Worm (Caenorhabditis elegans) whole organism, L4 larva: ENCODE data around the gene Y56A3A.28.

Source experiments
- F10B5.3 ChIP-seq: sonication (generic microtip); optimal IDR thresholded peaks from 2 replicates; lab custom pipeline; 2016; ENCODE audit warnings: mild to moderate bottlenecking, missing genetic modification characterization, missing compliant biosample characterization
- F37D6.2 ChIP-seq: sonication (generic microtip); optimal IDR thresholded peaks from 2 replicates; lab custom pipeline; 2016; ENCODE audit warnings: mild to moderate bottlenecking, missing genetic modification characterization, missing compliant biosample characterization
- F44E2.7 ChIP-seq: fragments of 200-800 bp; sonication (Bioruptor generic); IDR thresholded peaks from 2 replicates; pipeline ENCODE4 v2.1.2; 2022; ENCODE audit warnings: missing genetic modification characterization, missing compliant biosample characterization
- Y48G9A.11 ChIP-seq: fragments of 200-800 bp; sonication (Bioruptor generic); IDR thresholded peaks from 2 replicates; pipeline ENCODE4 v1.3.6; 2022; ENCODE audit warnings: missing genetic modification reagents, missing genetic modification characterization, missing compliant biosample characterization
- ZK546.5 ChIP-seq, 2 experiments: sonication (generic microtip); optimal IDR thresholded peaks; 2 replicates each; lab custom pipeline; 2017; ENCODE audit warnings: missing biosample characterization in 2 of 2, missing genetic modification characterization in 2 of 2
- arid-1 ChIP-seq: fragments of 200-800 bp; sonication (Bioruptor generic); conservative IDR thresholded peaks from 2 replicates; pipeline ENCODE4 v1.3.6; 2022; ENCODE audit warnings: missing genetic modification reagents, missing genetic modification characterization, missing compliant biosample characterization
- ceh-20 ChIP-seq: fragments of 200-800 bp; sonication (Bioruptor generic); IDR thresholded peaks from 2 replicates; pipeline ENCODE4 v1.3.6; 2022; ENCODE audit warnings: missing genetic modification reagents, missing genetic modification characterization, missing compliant biosample characterization
- ceh-28 ChIP-seq: fragments of 150-350 bp; optimal IDR thresholded peaks from 2 replicates; lab custom pipeline; 2014; ENCODE audit warnings: missing biosample characterization, missing genetic modification reagents, missing genetic modification characterization
- ceh-44 ChIP-seq: fragments of 200-800 bp; sonication (Bioruptor generic); IDR thresholded peaks from 2 replicates; pipeline ENCODE4 v1.3.6; 2022; ENCODE audit warnings: missing genetic modification reagents, missing genetic modification characterization, missing compliant biosample characterization
- ctbp-1 ChIP-seq: fragments of 200-800 bp; sonication (Bioruptor generic); IDR thresholded peaks from 2 replicates; pipeline ENCODE4 v1.3.6; 2022; ENCODE audit warnings: missing genetic modification reagents, missing genetic modification characterization, missing compliant biosample characterization
- daf-12 ChIP-seq: fragments of 150-350 bp; optimal IDR thresholded peaks from 2 replicates; lab custom pipeline; 2014; ENCODE audit warnings: missing biosample characterization, missing genetic modification reagents, missing genetic modification characterization
- daf-16 ChIP-seq, 3 experiments: sonication (generic microtip); optimal IDR thresholded peaks; 2 replicates each; lab custom pipeline; 2016 to 2017; ENCODE audit warnings: missing genetic modification characterization in 3 of 3, missing genetic modification reagents in 3 of 3, mild to moderate bottlenecking in 2 of 3, missing compliant biosample characterization in 2 of 3, missing biosample characterization in 1 of 3, moderate library complexity in 1 of 3
- daf-19 ChIP-seq: fragments of 200-800 bp; sonication (Bioruptor generic); conservative IDR thresholded peaks from 2 replicates; pipeline ENCODE4 v1.3.6; 2022; ENCODE audit warnings: missing genetic modification characterization, missing compliant biosample characterization
- daf-8 ChIP-seq: fragments of 200-800 bp; sonication (Bioruptor generic); IDR thresholded peaks from 2 replicates; pipeline ENCODE4 v1.3.6; 2022; ENCODE audit warnings: missing genetic modification characterization, missing compliant biosample characterization
- dmd-8 ChIP-seq: fragments of 200-800 bp; sonication (Bioruptor generic); IDR thresholded peaks from 2 replicates; pipeline ENCODE4 v1.3.6; 2022; ENCODE audit warnings: missing genetic modification characterization, missing compliant biosample characterization
- dmd-9 ChIP-seq: fragments of 200-800 bp; sonication (Bioruptor generic); IDR thresholded peaks from 2 replicates; pipeline ENCODE4 v1.3.6; 2022; ENCODE audit warnings: missing genetic modification reagents, missing genetic modification characterization, missing compliant biosample characterization
- dpl-1 ChIP-seq: fragments of 150-350 bp; optimal IDR thresholded peaks from 2 replicates; lab custom pipeline; 2014; ENCODE audit warnings: missing biosample characterization, missing genetic modification reagents, missing genetic modification characterization
- egl-43 ChIP-seq: fragments of 200-800 bp; sonication (Bioruptor generic); IDR thresholded peaks from 2 replicates; pipeline ENCODE4 v1.3.6; 2022; ENCODE audit warnings: missing genetic modification reagents, missing genetic modification characterization, missing compliant biosample characterization
- fkh-10 ChIP-seq: fragments of 150-350 bp; optimal IDR thresholded peaks from 2 replicates; lab custom pipeline; 2014; ENCODE audit warnings: missing biosample characterization, missing genetic modification reagents, missing genetic modification characterization
- fos-1 ChIP-seq: fragments of 150-350 bp; optimal IDR thresholded peaks from 2 replicates; lab custom pipeline; 2014; ENCODE audit warnings: missing biosample characterization, missing genetic modification characterization
- gei-8 ChIP-seq: fragments of 200-800 bp; sonication (Bioruptor generic); optimal IDR thresholded peaks from 2 replicates; lab custom pipeline; 2018; ENCODE audit warnings: mild to moderate bottlenecking, missing genetic modification characterization, missing compliant biosample characterization
- hif-1 ChIP-seq, 2 experiments: sonication (generic microtip); optimal IDR thresholded peaks; 2 replicates each; lab custom pipeline; 2016 to 2017; ENCODE audit warnings: missing compliant biosample characterization in 2 of 2, missing genetic modification characterization in 2 of 2, missing genetic modification reagents in 2 of 2, missing genotype in 2 of 2, mild to moderate bottlenecking in 1 of 2
- hlh-11 ChIP-seq: fragments of 200-800 bp; sonication (Bioruptor generic); optimal IDR thresholded peaks from 2 replicates; lab custom pipeline; 2018; ENCODE audit warnings: mild to moderate bottlenecking, missing genetic modification characterization, missing compliant biosample characterization
- jun-1 ChIP-seq: fragments of 150-350 bp; optimal IDR thresholded peaks from 2 replicates; lab custom pipeline; 2014; ENCODE audit warnings: missing biosample characterization, missing genetic modification reagents, missing genetic modification characterization
- lin-13 ChIP-seq: fragments of 150-350 bp; optimal IDR thresholded peaks from 2 replicates; lab custom pipeline; 2014; ENCODE audit warnings: missing biosample characterization, missing genetic modification reagents, missing genetic modification characterization
- lin-15B ChIP-seq: fragments of 150-350 bp; sonication (generic microtip); optimal IDR thresholded peaks from 3 replicates; lab custom pipeline; 2014; ENCODE audit warnings: missing biosample characterization, missing genetic modification characterization
- lin-29 ChIP-seq: fragments of 200-800 bp; sonication (Bioruptor generic); IDR thresholded peaks from 2 replicates; pipeline ENCODE4 v1.3.6; 2022; ENCODE audit warnings: missing genetic modification reagents, missing genetic modification characterization, missing compliant biosample characterization
- lsy-2 ChIP-seq, 2 experiments: fragments of 150-350 bp in 1 of 2; sonication (generic microtip) in 1 of 2; optimal IDR thresholded peaks; 2 replicates each; lab custom pipeline; 2014 to 2017; ENCODE audit warnings: missing biosample characterization in 2 of 2, missing genetic modification characterization in 2 of 2
- madf-5 ChIP-seq, 2 experiments: fragments of 200-800 bp; sonication (Bioruptor generic); IDR thresholded peaks; 2 replicates each; pipeline ENCODE4 v1.3.6; 2022; ENCODE audit warnings: missing compliant biosample characterization in 2 of 2, missing genetic modification characterization in 2 of 2
- mdl-1 ChIP-seq, 2 experiments: fragments of 150-350 bp in 1 of 2; sonication (generic microtip) in 1 of 2; optimal IDR thresholded peaks; 2 replicates each; lab custom pipeline; 2014 to 2017; ENCODE audit warnings: missing biosample characterization in 2 of 2, missing genetic modification characterization in 2 of 2
- mes-2 ChIP-seq: sonication (generic microtip); optimal IDR thresholded peaks from 2 replicates; lab custom pipeline; 2016; ENCODE audit warnings: missing genotype, mild to moderate bottlenecking, missing genetic modification characterization, missing compliant biosample characterization; ENCODE audit not compliant: poor library complexity, severe bottlenecking
- mxl-2 ChIP-seq: fragments of 200-800 bp; sonication (Bioruptor generic); conservative IDR thresholded peaks from 2 replicates; pipeline ENCODE4 v1.3.6; 2022; ENCODE audit warnings: missing genetic modification reagents, missing genetic modification characterization, missing compliant biosample characterization
- mxl-3 ChIP-seq: fragments of 200-800 bp; sonication (Bioruptor generic); optimal IDR thresholded peaks from 2 replicates; lab custom pipeline; 2018; ENCODE audit warnings: mild to moderate bottlenecking, missing genetic modification characterization, missing compliant biosample characterization
- nhr-10 ChIP-seq: fragments of 150-350 bp; optimal IDR thresholded peaks from 2 replicates; lab custom pipeline; 2014; ENCODE audit warnings: missing biosample characterization, missing genetic modification characterization
- nhr-11 ChIP-seq: fragments of 150-350 bp; optimal IDR thresholded peaks from 2 replicates; lab custom pipeline; 2014; ENCODE audit warnings: missing biosample characterization, missing genetic modification characterization
- nhr-111 ChIP-seq: fragments of 200-800 bp; sonication (Bioruptor generic); optimal IDR thresholded peaks from 2 replicates; lab custom pipeline; 2018; ENCODE audit warnings: mild to moderate bottlenecking, missing genetic modification characterization, missing compliant biosample characterization
- nhr-237 ChIP-seq: sonication (generic microtip); optimal IDR thresholded peaks from 2 replicates; lab custom pipeline; 2017; ENCODE audit warnings: missing biosample characterization, missing genetic modification characterization
- nhr-25 ChIP-seq: sonication (generic microtip); optimal IDR thresholded peaks from 2 replicates; lab custom pipeline; 2017; ENCODE audit warnings: missing genetic modification characterization, mild to moderate bottlenecking, missing compliant biosample characterization, antibody characterized with exemption, moderate library complexity, borderline replicate concordance; ENCODE audit not compliant: insufficient read depth
- nhr-28 ChIP-seq: fragments of 150-350 bp; optimal IDR thresholded peaks from 2 replicates; lab custom pipeline; 2014; ENCODE audit warnings: missing biosample characterization, missing genetic modification characterization
- nhr-41 ChIP-seq: fragments of 200-800 bp; sonication (Bioruptor generic); IDR thresholded peaks from 2 replicates; pipeline ENCODE4 v1.3.6; 2022; ENCODE audit warnings: missing genetic modification reagents, missing genetic modification characterization, missing compliant biosample characterization
- nhr-42 ChIP-seq: fragments of 200-800 bp; sonication (Bioruptor generic); IDR thresholded peaks from 2 replicates; pipeline ENCODE4 v1.3.6; 2022; ENCODE audit warnings: missing genetic modification characterization, missing compliant biosample characterization
- nhr-6 ChIP-seq: fragments of 150-350 bp; optimal IDR thresholded peaks from 2 replicates; lab custom pipeline; 2014; ENCODE audit warnings: missing biosample characterization, missing genetic modification characterization
- nhr-76 ChIP-seq: fragments of 150-350 bp; optimal IDR thresholded peaks from 2 replicates; lab custom pipeline; 2014; ENCODE audit warnings: missing biosample characterization, missing genetic modification characterization
- nhr-77 ChIP-seq: fragments of 150-350 bp; optimal IDR thresholded peaks from 2 replicates; lab custom pipeline; 2014; ENCODE audit warnings: missing biosample characterization, missing genetic modification characterization
- php-3 ChIP-seq: fragments of 200-800 bp; sonication (Bioruptor generic); IDR thresholded peaks from 2 replicates; pipeline ENCODE4 v1.3.6; 2022; ENCODE audit warnings: missing genetic modification reagents, missing genetic modification characterization, missing compliant biosample characterization
- pqm-1 ChIP-seq: sonication (generic microtip); optimal IDR thresholded peaks from 2 replicates; lab custom pipeline; 2017; ENCODE audit warnings: missing biosample characterization, missing genetic modification characterization
- set-16 ChIP-seq: fragments of 200-800 bp; sonication (Bioruptor generic); IDR thresholded peaks from 2 replicates; pipeline ENCODE4 v1.3.6; 2022; ENCODE audit warnings: missing genetic modification reagents, missing genetic modification characterization, missing compliant biosample characterization
- snpc-4 ChIP-seq: fragments of 150-350 bp; optimal IDR thresholded peaks from 2 replicates; lab custom pipeline; 2014; ENCODE audit warnings: missing biosample characterization, missing genetic modification characterization
- spr-1 ChIP-seq: sonication (generic microtip); optimal IDR thresholded peaks from 2 replicates; lab custom pipeline; 2016; ENCODE audit warnings: mild to moderate bottlenecking, missing genetic modification characterization, missing compliant biosample characterization
- zfp-3 ChIP-seq: fragments of 200-800 bp; sonication (Bioruptor generic); conservative IDR thresholded peaks from 2 replicates; pipeline ENCODE4 v1.3.6; 2022; ENCODE audit warnings: missing genetic modification reagents, missing genetic modification characterization, missing compliant biosample characterization
- zip-11 ChIP-seq: fragments of 200-800 bp; sonication (Bioruptor generic); IDR thresholded peaks from 2 replicates; pipeline ENCODE4 v1.3.6; 2022; ENCODE audit warnings: missing genetic modification characterization, missing compliant biosample characterization
- ztf-11 ChIP-seq: fragments of 150-350 bp; optimal IDR thresholded peaks from 2 replicates; lab custom pipeline; 2014; ENCODE audit warnings: missing biosample characterization, missing genetic modification characterization

Gene Y56A3A.28

ce11 chrIII:11981539-11981938 lies 10.4 kb upstream of the Y56A3A.28 start (continued):
- TF ChIP-seq nhr-11 (no peak), ZK546.5 (tag; optimal IDR thresholded peaks at IDR 0.05; lab: Kevin White, UChicago) (no peak), nhr-42 (no peak), mdl-1 (tag; optimal IDR thresholded peaks at IDR 0.05; lab: Kevin White, UChicago) (peak; percentile 30 to 83), daf-19 (GFP tag; lab: Robert Waterston, UW) (no peak), nhr-41 (GFP tag; lab: Robert Waterston, UW) (no peak), dpl-1 (peak; percentile 36), pqm-1 (tag; lab: Kevin White, UChicago) (no peak), lsy-2 (tag; optimal IDR thresholded peaks at IDR 0.05; lab: Kevin White, UChicago) (peak in 1 of 2 experiments; percentile 65), nhr-6 (tag; lab: Kevin White, UChicago) (peak; percentile 6), php-3 (GFP tag; lab: Robert Waterston, UW) (no peak), gei-8 (GFP tag; lab: Kevin White, UChicago) (no peak), snpc-4 (tag; lab: Kevin White, UChicago) (no peak), madf-5 (GFP tag; IDR thresholded peaks at IDR 0.05; lab: Robert Waterston, UW) (no peak), nhr-111 (GFP tag; lab: Kevin White, UChicago) (no peak), Y48G9A.11 (GFP tag; lab: Robert Waterston, UW) (no peak), jun-1 (no peak), lin-15B (tag; lab: Kevin White, UChicago) (no peak), mxl-3 (GFP tag; lab: Kevin White, UChicago) (peak; percentile 89), daf-16 (GFP tag; optimal IDR thresholded peaks at IDR 0.05; lab: Kevin White, UChicago) (no peak), daf-16 (tag; optimal IDR thresholded peaks at IDR 0.05; lab: Kevin White, UChicago) (no peak), zip-11 (GFP tag; lab: Robert Waterston, UW) (no peak), arid-1 (no peak), spr-1 (tag; lab: Kevin White, UChicago) (no peak), dmd-8 (0 out of 2 replicates have a peak, but pooled peaks have one; percentile 47), mes-2 (tag; lab: Kevin White, UChicago) (peak; percentile 70), nhr-76 (tag; lab: Kevin White, UChicago) (no peak), F10B5.3 (tag; lab: Kevin White, UChicago) (no peak), nhr-77 (peak; percentile 34), daf-12 (tag; lab: Kevin White, UChicago) (no peak), zfp-3 (GFP tag; lab: Robert Waterston, UW) (no peak), hlh-11 (tag; lab: Kevin White, UChicago) (peak; percentile 64), hif-1 (tag; optimal IDR thresholded peaks at IDR 0.05; lab: Kevin White, UChicago) (peak in 1 of 2 experiments; percentile 53), mxl-2 (GFP tag; lab: Robert Waterston, UW) (no peak), nhr-10 (tag; lab: Kevin White, UChicago) (no peak), nhr-25 (tag; lab: Kevin White, UChicago) (no peak), dmd-9 (no peak), F37D6.2 (tag; lab: Kevin White, UChicago) (no peak), nhr-28 (tag; lab: Kevin White, UChicago) (peak; percentile 42), fos-1 (no peak), daf-8 (GFP tag; lab: Robert Waterston, UW) (no peak), ztf-11 (no peak), F44E2.7 (GFP tag; lab: Robert Waterston, UW) (no peak), egl-43 (GFP tag; lab: Robert Waterston, UW) (no peak), ctbp-1 (0 out of 2 replicates have a peak, but pooled peaks have one; percentile 38), lin-13 (GFP tag; lab: Kevin White, UChicago) (peak; percentile 52), fkh-10 (no peak), set-16 (GFP tag; lab: Robert Waterston, UW) (peak; percentile 24; the same call in 1 of the 2 replicates), ceh-44 (no peak), ceh-20 (GFP tag; lab: Robert Waterston, UW) (no peak), nhr-237 (tag; lab: Kevin White, UChicago) (no peak), ceh-28 (tag; lab: Kevin White, UChicago) (no peak), lin-29 (GFP tag; lab: Robert Waterston, UW) (no peak)
